Fruit fly (Drosophila melanogaster): ENCODE results near the gene Cyfip.
A peak's percentile ranks its signal among the peaks of the same experiment; 100 is the strongest.

Gene Cyfip

dm6 chr3R:15310695-15311094 is 22.4 kb upstream of the Cyfip start:
- no peak for TF ChIP-seq noc (tag; optimal IDR thresholded peaks at IDR 0.05)

- TF ChIP-seq noc (tag; optimal IDR thresholded peaks at IDR 0.05), result no peak
Measured at dm6 chr3R:15313836-15314235, 19.2 kb upstream of the Cyfip start.

dm6 chr3R:15316326-15316725 is 16.7 kb upstream of the Cyfip start, which contains the start of gene CG14866:
Gene CG14866, plus strand, starts transcription at chr3R:15316471.
- no peak for TF ChIP-seq noc (tag; optimal IDR thresholded peaks at IDR 0.05)

dm6 chr3R:15319912-15320746 is 12.9 kb upstream of the Cyfip start, which contains the start of the genes CG6276 and CG44040:
Gene CG6276, minus strand, starts transcription at chr3R:15320069.
Gene CG44040, plus strand, starts transcription at chr3R:15320378.
- TF ChIP-seq noc (tag; optimal IDR thresholded peaks at IDR 0.05), result peak; percentile 62

dm6 chr3R:15320747-15321085 is 12.3 kb upstream of the Cyfip start, which contains the start of gene ear:
Gene ear, plus strand, starts transcription at chr3R:15320756.
- no peak for TF ChIP-seq noc (tag; optimal IDR thresholded peaks at IDR 0.05)

- no peak for TF ChIP-seq noc (tag; optimal IDR thresholded peaks at IDR 0.05)
Measured at dm6 chr3R:15328083-15328779, 4.8 kb upstream of the Cyfip start, which contains the start of the genes CG6236 and ea. Gene CG6236, minus strand, starts transcription at chr3R:15328269. Gene ea, plus strand, starts transcription at chr3R:15328729.

dm6 chr3R:15330472-15330871 is 2.6 kb upstream of the Cyfip start, which contains the start of gene mRpL9:
Gene mRpL9, plus strand, starts transcription at chr3R:15330738.
- TF ChIP-seq noc (tag; optimal IDR thresholded peaks at IDR 0.05), result no peak

dm6 chr3R:15339111-15339510 is 6.0 kb downstream of the Cyfip start:
- no peak for TF ChIP-seq noc (tag; optimal IDR thresholded peaks at IDR 0.05)

dm6 chr3R:15340052-15340732 is 7.1 kb downstream of the Cyfip start, which contains the start of gene SerRS-m:
Gene SerRS-m, plus strand, starts transcription at chr3R:15340667.
- no peak for TF ChIP-seq noc (tag; optimal IDR thresholded peaks at IDR 0.05)

- TF ChIP-seq noc (tag; optimal IDR thresholded peaks at IDR 0.05), result no peak
Measured at dm6 chr3R:15342432-15342925, 9.4 kb downstream of the Cyfip start.

- peak; percentile 75 for TF ChIP-seq noc (tag; optimal IDR thresholded peaks at IDR 0.05)
Measured at dm6 chr3R:15342926-15343685, 10.0 kb downstream of the Cyfip start, which contains the start of gene Nagk. Gene Nagk, minus strand, starts transcription at chr3R:15343256.

dm6 chr3R:15345198-15346017 is 12.3 kb downstream of the Cyfip start:
- peak; percentile 22 for TF ChIP-seq noc (tag; optimal IDR thresholded peaks at IDR 0.05)

- TF ChIP-seq noc (tag; optimal IDR thresholded peaks at IDR 0.05), result no peak
Measured at dm6 chr3R:15346018-15346383, 12.9 kb downstream of the Cyfip start, which contains the start of the genes Surf4 and CG31301. Gene Surf4, minus strand, starts transcription at chr3R:15346176. Gene CG31301, plus strand, starts transcription at chr3R:15346205.

- no peak for TF ChIP-seq noc (tag; optimal IDR thresholded peaks at IDR 0.05)
Measured at dm6 chr3R:15347822-15348221, 14.8 kb downstream of the Cyfip start, which contains the start of the genes CG42726 and CG42727. Gene CG42726, plus strand, starts transcription at chr3R:15348048. Gene CG42727, plus strand, starts transcription at chr3R:15348048.
